Fruit fly (Drosophila melanogaster) whole organism, embryonic: ENCODE results near the gene CG14258.

Source experiments
- Doc3 ChIP-seq: fragments of 200-800 bp; sonication (Bioruptor generic); IDR thresholded peaks from 3 replicates; pipeline ENCODE4 v1.3.6; 2022; ENCODE audit warnings: missing biosample characterization, missing genetic modification characterization; ENCODE audit not compliant: partially characterized antibody
- HLH4C ChIP-seq: fragments of 200-800 bp; sonication (Bioruptor generic); IDR thresholded peaks from 3 replicates; pipeline ENCODE4 v1.3.6; 2022; ENCODE audit warnings: missing biosample characterization, missing genetic modification characterization; ENCODE audit not compliant: partially characterized antibody
- Mes4 ChIP-seq: fragments of 200-800 bp; sonication (Bioruptor generic); optimal IDR thresholded peaks from 2 replicates; lab custom pipeline; 2016; ENCODE audit warnings: missing biosample characterization, missing genetic modification characterization
- Myb ChIP-seq: fragments of 200-800 bp; sonication (Bioruptor generic); optimal IDR thresholded peaks from 2 replicates; lab custom pipeline; 2016; ENCODE audit warnings: missing biosample characterization, missing genetic modification characterization
- Side ChIP-seq: fragments of 200-800 bp; sonication (Bioruptor generic); optimal IDR thresholded peaks from 2 replicates; lab custom pipeline; 2016; ENCODE audit warnings: missing biosample characterization, missing genetic modification characterization
- Xbp1 ChIP-seq: fragments of 200-800 bp; sonication (Bioruptor generic); optimal IDR thresholded peaks from 3 replicates; lab custom pipeline; 2016; ENCODE audit warnings: missing biosample characterization, mild to moderate bottlenecking, missing genetic modification characterization
- gsb-n ChIP-seq: fragments of 200-800 bp; sonication (Bioruptor generic); optimal IDR thresholded peaks from 3 replicates; lab custom pipeline; 2018; ENCODE audit warnings: missing biosample characterization, mild to moderate bottlenecking, missing genetic modification characterization
- h ChIP-seq: fragments of >200 bp; optimal IDR thresholded peaks from 2 replicates; lab custom pipeline; 2017
- kni ChIP-seq: fragments of 200-800 bp; sonication (Bioruptor generic); optimal IDR thresholded peaks from 3 replicates; lab custom pipeline; 2017; ENCODE audit warnings: mild to moderate bottlenecking, missing biosample characterization, missing genetic modification reagents, missing genetic modification characterization
- pan ChIP-seq, 4 experiments: fragments of >200 bp in 3 of 4; fragments of 200-800 bp in 1 of 4; sonication (Bioruptor generic) in 1 of 4; optimal IDR thresholded peaks in 3 of 4; IDR thresholded peaks in 1 of 4; 2 replicates each; pipeline versions ENCODE4 v1.3.6 to Lab custom; 2017 to 2022; ENCODE audit warnings: missing biosample characterization in 2 of 4, missing genetic modification characterization in 2 of 4, mixed read lengths in 1 of 4
- psq ChIP-seq: fragments of 200-800 bp; sonication (Bioruptor generic); optimal IDR thresholded peaks from 2 replicates; lab custom pipeline; 2017; ENCODE audit warnings: missing biosample characterization, missing genetic modification characterization
- slbo ChIP-seq: fragments of 200-800 bp; sonication (Bioruptor generic); IDR thresholded peaks from 2 replicates; pipeline ENCODE4 v1.3.6; 2022; ENCODE audit warnings: missing biosample characterization, missing genetic modification characterization
- wek ChIP-seq: fragments of 200-800 bp; sonication (Bioruptor generic); optimal IDR thresholded peaks from 3 replicates; lab custom pipeline; 2018; ENCODE audit warnings: missing biosample characterization, mild to moderate bottlenecking, missing genetic modification characterization, moderate library complexity

DNA sequence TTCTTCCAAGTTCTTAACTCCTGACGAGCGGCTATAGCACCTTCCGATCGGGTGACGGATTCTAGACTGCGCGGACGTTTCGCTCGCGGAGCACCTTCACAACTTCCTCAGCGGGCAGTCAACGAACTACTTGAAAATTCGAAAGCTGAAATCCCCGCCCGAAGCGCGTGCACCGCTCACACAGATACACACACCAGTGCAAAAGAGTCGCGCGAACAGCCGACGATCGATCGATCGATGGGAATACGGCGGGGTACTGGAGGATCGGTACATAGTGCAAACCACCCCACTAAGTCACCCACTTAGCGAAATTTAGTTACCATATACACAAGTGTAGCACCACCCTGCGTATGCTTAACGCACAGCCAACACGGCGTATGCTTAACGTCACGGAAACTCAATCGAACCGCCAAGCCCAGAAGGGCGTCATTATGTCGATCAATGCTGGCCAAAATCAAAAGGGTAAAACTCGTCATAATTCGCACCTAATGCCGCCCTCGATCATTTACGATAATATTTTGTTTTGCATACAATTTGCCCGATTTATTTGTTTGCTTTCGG lies 13.3 kb downstream of the CG14258 start, which contains the start of gene CAH9:
- no peak for TF ChIP-seq wek (GFP tag; lab: Kevin White, UChicago)
- no peak for TF ChIP-seq slbo (GFP tag; lab: Robert Waterston, UW)
- TF ChIP-seq HLH4C (GFP tag; lab: Robert Waterston, UW) = no peak
- TF ChIP-seq h = no peak
- no peak for TF ChIP-seq Xbp1 (GFP tag; lab: Kevin White, UChicago)
- no peak for TF ChIP-seq pan (optimal IDR thresholded peaks at IDR 0.05; lab: Kevin White, UChicago)
- no peak for TF ChIP-seq pan (GFP tag; optimal IDR thresholded peaks at IDR 0.05 in 1 of 2, IDR thresholded peaks at IDR 0.05 in 1 of 2)
- no peak for TF ChIP-seq Mes4 (GFP tag; lab: Kevin White, UChicago)
- TF ChIP-seq Doc3 (GFP tag; lab: Robert Waterston, UW) = no peak
- TF ChIP-seq kni = no peak
- TF ChIP-seq psq (GFP tag; lab: Kevin White, UChicago) = no peak
- no peak for TF ChIP-seq Myb (GFP tag; lab: Kevin White, UChicago)
- no peak for TF ChIP-seq gsb-n
- no peak for TF ChIP-seq Side
